Worm (Caenorhabditis elegans): ENCODE measurements around the gene clec-160.

The clec-160 gene

ce11 chrIII:8275871-8276270 lies at the start of gene clec-160:
clec-160 (minus strand) TSS chrIII:8275971.
- TF ChIP-seq R02D3.7 (tag; optimal IDR thresholded peaks at IDR 0.05) (no peak), lsy-12 (tag; optimal IDR thresholded peaks at IDR 0.05) (no peak), pha-4 (tag; optimal IDR thresholded peaks at IDR 0.05) (no peak), ama-1 (optimal IDR thresholded peaks at IDR 0.05) (no peak), fkh-10 (GFP tag; optimal IDR thresholded peaks at IDR 0.05) (no peak), elt-3 (tag; optimal IDR thresholded peaks at IDR 0.05) (no peak), unc-62 (GFP tag; optimal IDR thresholded peaks at IDR 0.05) (no peak), elt-2 (tag; optimal IDR thresholded peaks at IDR 0.05) (peak; percentile 6), aly-2 (tag; optimal IDR thresholded peaks at IDR 0.05) (no peak)

ce11 chrIII:8324412-8324811 lies 48.6 kb upstream of the clec-160 start, which contains the start of gene F10E9.12:
F10E9.12 (plus strand) TSS chrIII:8324542.
- TF ChIP-seq unc-39 (tag; optimal IDR thresholded peaks at IDR 0.05) (no peak), fkh-2 (tag; optimal IDR thresholded peaks at IDR 0.05) (no peak), pqm-1 (tag; optimal IDR thresholded peaks at IDR 0.05) (peak; percentile 43), nhr-11 (tag; optimal IDR thresholded peaks at IDR 0.05) (no peak), pha-4 (tag; optimal IDR thresholded peaks at IDR 0.05) (peak; percentile 5), elt-2 (tag; optimal IDR thresholded peaks at IDR 0.05) (peak; percentile 74)

ce11 chrIII:8322645-8323213 lies 47.0 kb upstream of the clec-160 start, which contains the start of gene F10E9.1:
F10E9.1 (plus strand) TSS chrIII:8323163.
- TF ChIP-seq nhr-43 (tag; optimal IDR thresholded peaks at IDR 0.05; ENCODE audit: poor library complexity, severe bottlenecking) (no peak), nhr-11 (tag; optimal IDR thresholded peaks at IDR 0.05) (peak; percentile 62)

- TF ChIP-seq nhr-25 (tag; optimal IDR thresholded peaks at IDR 0.05) = no peak
- peak; percentile 3 for TF ChIP-seq nfya-1 (tag; optimal IDR thresholded peaks at IDR 0.05; ENCODE audit: insufficient read depth)
Observed at ce11 chrIII:8321225-8321624, 45.5 kb upstream of the clec-160 start.

- TF ChIP-seq zag-1 (tag; optimal IDR thresholded peaks at IDR 0.05) = no peak
- no peak for TF ChIP-seq ceh-28 (tag; optimal IDR thresholded peaks at IDR 0.05)
- no peak for TF ChIP-seq aly-2 (tag; optimal IDR thresholded peaks at IDR 0.05)
- no peak for TF ChIP-seq tbx-2 (tag; optimal IDR thresholded peaks at IDR 0.05)
- TF ChIP-seq pha-4 (tag; optimal IDR thresholded peaks at IDR 0.05) = no peak
- no peak for TF ChIP-seq mml-1 (tag; optimal IDR thresholded peaks at IDR 0.05)
- TF ChIP-seq R02D3.7 (tag; optimal IDR thresholded peaks at IDR 0.05) = no peak
- TF ChIP-seq ztf-4 (tag; optimal IDR thresholded peaks at IDR 0.05) = no peak
- no peak for TF ChIP-seq ceh-9 (tag; optimal IDR thresholded peaks at IDR 0.05)
- TF ChIP-seq pqm-1 (tag; optimal IDR thresholded peaks at IDR 0.05) = no peak
- no peak for TF ChIP-seq eor-1 (tag; optimal IDR thresholded peaks at IDR 0.05)
- TF ChIP-seq fkh-10 (GFP tag; optimal IDR thresholded peaks at IDR 0.05) = no peak
- TF ChIP-seq daf-12 (tag; optimal IDR thresholded peaks at IDR 0.05) = no peak
- no peak for TF ChIP-seq ama-1 (optimal IDR thresholded peaks at IDR 0.05)
- no peak for TF ChIP-seq skn-1 (tag; optimal IDR thresholded peaks at IDR 0.05)
- no peak for TF ChIP-seq fkh-2 (tag; optimal IDR thresholded peaks at IDR 0.05)
- TF ChIP-seq unc-62 (GFP tag; optimal IDR thresholded peaks at IDR 0.05) = no peak
- no peak for TF ChIP-seq lin-15B (tag; optimal IDR thresholded peaks at IDR 0.05)
- no peak for TF ChIP-seq sea-2 (GFP tag; optimal IDR thresholded peaks at IDR 0.05)
Observed at ce11 chrIII:8320183-8320582, 44.4 kb upstream of the clec-160 start, which contains the start of gene F10E9.10. F10E9.10 (minus strand) TSS chrIII:8320283.

ce11 chrIII:8319100-8319499 lies 43.3 kb upstream of the clec-160 start, which contains the start of gene F10E9.11:
F10E9.11 (minus strand) TSS chrIII:8319260.
- no peak for TF ChIP-seq nhr-237 (tag; optimal IDR thresholded peaks at IDR 0.05)
- TF ChIP-seq nhr-67 (tag; optimal IDR thresholded peaks at IDR 0.05) = no peak
- TF ChIP-seq lin-39 (tag; optimal IDR thresholded peaks at IDR 0.05) = peak; percentile 40
- peak; percentile 2 for TF ChIP-seq pqm-1 (tag; optimal IDR thresholded peaks at IDR 0.05)
- no peak for TF ChIP-seq mml-1 (tag; optimal IDR thresholded peaks at IDR 0.05)
- peak; percentile 76 for TF ChIP-seq nhr-25 (tag; optimal IDR thresholded peaks at IDR 0.05)
- no peak for TF ChIP-seq nhr-77 (tag; optimal IDR thresholded peaks at IDR 0.05)
- TF ChIP-seq fkh-2 (tag; optimal IDR thresholded peaks at IDR 0.05) = no peak
- no peak for TF ChIP-seq ZK546.5 (tag; optimal IDR thresholded peaks at IDR 0.05)
- no peak for TF ChIP-seq sea-2 (GFP tag; optimal IDR thresholded peaks at IDR 0.05)
- TF ChIP-seq eor-1 (tag; optimal IDR thresholded peaks at IDR 0.05) = no peak
- TF ChIP-seq nhr-28 (tag; optimal IDR thresholded peaks at IDR 0.05) = no peak
- no peak for TF ChIP-seq ceh-9 (tag; optimal IDR thresholded peaks at IDR 0.05)
- peak; percentile 61 for TF ChIP-seq hmg-11 (tag; optimal IDR thresholded peaks at IDR 0.05)
- no peak for TF ChIP-seq egl-27 (tag; optimal IDR thresholded peaks at IDR 0.05)
- TF ChIP-seq elt-3 (tag; optimal IDR thresholded peaks at IDR 0.05) = no peak
- peak; percentile 50 for TF ChIP-seq lsy-12 (tag; optimal IDR thresholded peaks at IDR 0.05)
- peak; percentile 20 for TF ChIP-seq ama-1 (optimal IDR thresholded peaks at IDR 0.05)
- peak; percentile 84 for TF ChIP-seq lin-15B (tag; optimal IDR thresholded peaks at IDR 0.05)
- peak; percentile 83 for TF ChIP-seq nhr-43 (tag; optimal IDR thresholded peaks at IDR 0.05; ENCODE audit: poor library complexity, severe bottlenecking)
- TF ChIP-seq nhr-76 (tag; optimal IDR thresholded peaks at IDR 0.05) = no peak
- no peak for TF ChIP-seq jun-1 (tag; optimal IDR thresholded peaks at IDR 0.05)
- no peak for TF ChIP-seq skn-1 (tag; optimal IDR thresholded peaks at IDR 0.05)
- TF ChIP-seq daf-12 (tag; optimal IDR thresholded peaks at IDR 0.05) = no peak
- no peak for TF ChIP-seq unc-39 (tag; optimal IDR thresholded peaks at IDR 0.05)
- TF ChIP-seq R02D3.7 (tag; optimal IDR thresholded peaks at IDR 0.05) = peak; percentile 55
- no peak for TF ChIP-seq fkh-10 (GFP tag; optimal IDR thresholded peaks at IDR 0.05)
- TF ChIP-seq nhr-23 (tag; optimal IDR thresholded peaks at IDR 0.05) = peak; percentile 84
- no peak for TF ChIP-seq nhr-12 (tag; optimal IDR thresholded peaks at IDR 0.05)
- no peak for TF ChIP-seq ztf-4 (tag; optimal IDR thresholded peaks at IDR 0.05)
